Worm (Caenorhabditis elegans): ENCODE data around the gene ttbk-6.

The ttbk-6 gene

DNA sequence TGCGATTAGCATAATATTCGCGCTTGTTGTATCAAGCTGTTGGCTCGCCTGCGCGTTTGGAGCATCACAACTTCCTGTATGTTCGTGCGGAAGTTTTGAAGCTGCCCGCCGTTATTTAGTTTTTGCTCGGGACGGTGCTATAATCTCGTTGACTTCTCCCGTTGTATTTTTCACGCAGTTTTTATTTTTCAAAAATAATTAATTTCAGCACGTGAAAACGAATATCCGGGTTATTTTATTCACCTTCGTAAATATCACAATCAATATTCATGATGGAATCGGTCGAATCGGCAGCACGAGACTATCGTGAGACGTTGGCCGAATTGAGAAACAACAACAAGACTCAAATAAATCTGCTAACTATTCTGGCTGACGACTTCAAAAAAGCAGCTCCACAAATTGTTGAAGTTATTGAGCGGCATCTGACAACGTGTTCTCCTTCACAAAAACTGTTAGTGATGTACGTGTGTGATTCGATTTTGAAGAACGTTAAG is 49.3 kb upstream of the ttbk-6 start (continued):
- peak; percentile 82 for TF ChIP-seq zfp-3 (GFP tag; conservative IDR thresholded peaks at IDR 0.05)
- TF ChIP-seq nhr-102 (tag; optimal IDR thresholded peaks at IDR 0.05), result peak; percentile 53
- TF ChIP-seq ceh-44 (GFP tag; IDR thresholded peaks at IDR 0.05), result no peak
- no peak for TF ChIP-seq nhr-25 (tag; optimal IDR thresholded peaks at IDR 0.05; ENCODE audit: borderline replicate concordance, insufficient read depth)
- peak; percentile 15 for TF ChIP-seq hlh-11 (tag; optimal IDR thresholded peaks at IDR 0.05)
- TF ChIP-seq madf-5 (GFP tag; IDR thresholded peaks at IDR 0.05), result no peak
- TF ChIP-seq nhr-41 (GFP tag; IDR thresholded peaks at IDR 0.05), result no peak
- TF ChIP-seq fkh-10 (GFP tag; optimal IDR thresholded peaks at IDR 0.05), result no peak
- TF ChIP-seq mxl-2 (GFP tag; conservative IDR thresholded peaks at IDR 0.05), result no peak
- TF ChIP-seq mep-1 (tag; optimal IDR thresholded peaks at IDR 0.05), result peak; percentile 53
- TF ChIP-seq pha-4 (GFP tag; IDR thresholded peaks at IDR 0.05), result peak; percentile 72
- no peak for TF ChIP-seq pha-4 (tag; optimal IDR thresholded peaks at IDR 0.05)
- no peak for TF ChIP-seq daf-19 (GFP tag; conservative IDR thresholded peaks at IDR 0.05)

DNA sequence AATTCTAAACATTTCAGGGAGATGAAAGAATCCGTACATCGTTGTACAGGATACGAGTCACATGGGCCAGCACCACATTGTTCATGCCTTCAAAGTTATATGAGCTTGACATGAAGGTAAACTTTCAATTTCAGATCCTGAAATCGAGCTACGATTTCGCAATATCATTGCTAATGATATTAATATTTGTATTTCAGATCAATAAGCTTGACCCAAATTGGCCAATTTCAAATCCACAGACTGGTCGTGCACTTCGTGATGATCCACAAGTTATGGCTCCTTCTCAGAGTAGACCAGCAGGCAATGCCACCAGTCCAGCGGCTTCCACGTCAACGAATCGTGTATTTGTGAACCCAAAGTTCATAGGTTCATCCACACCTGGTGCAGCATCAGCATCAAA is 48.1 kb upstream of the ttbk-6 start:
- TF ChIP-seq unc-62 (GFP tag; optimal IDR thresholded peaks at IDR 0.05 in 1 of 2) (peak in 1 of 2 experiments; percentile 60), unc-62 (tag; optimal IDR thresholded peaks at IDR 0.05) (no peak), mdt-29 (GFP tag; IDR thresholded peaks at IDR 0.05) (no peak), R02D3.7 (tag; optimal IDR thresholded peaks at IDR 0.05) (no peak), zip-11 (GFP tag; IDR thresholded peaks at IDR 0.05) (no peak), aha-1 (tag) (peak; percentile 53), nhr-42 (GFP tag; IDR thresholded peaks at IDR 0.05) (no peak), dmd-6 (GFP tag; IDR thresholded peaks at IDR 0.05) (no peak), snpc-1.2 (GFP tag; IDR thresholded peaks at IDR 0.05) (no peak)

- TF ChIP-seq T26A8.4 (GFP tag; IDR thresholded peaks at IDR 0.05), result peak; percentile 49; the same call in 1 of the 2 replicates
- TF ChIP-seq lin-38 (GFP tag; IDR thresholded peaks at IDR 0.05), result 0 out of 2 replicates have a peak, but pooled peaks have one; percentile 11
- TF ChIP-seq fkh-10 (GFP tag; optimal IDR thresholded peaks at IDR 0.05), result no peak
- TF ChIP-seq daf-8 (GFP tag; IDR thresholded peaks at IDR 0.05), result no peak
- TF ChIP-seq nhr-48 (tag; optimal IDR thresholded peaks at IDR 0.05), result no peak
- TF ChIP-seq nhr-25 (tag; optimal IDR thresholded peaks at IDR 0.05; ENCODE audit: borderline replicate concordance, insufficient read depth), result no peak
- TF ChIP-seq dve-1 (tag; optimal IDR thresholded peaks at IDR 0.05; ENCODE audit: insufficient read depth), result no peak
- no peak for TF ChIP-seq snpc-4 (tag; optimal IDR thresholded peaks at IDR 0.05)
- no peak for TF ChIP-seq fos-1 (tag; optimal IDR thresholded peaks at IDR 0.05)
- no peak for TF ChIP-seq nhr-76 (tag; optimal IDR thresholded peaks at IDR 0.05)
- peak; percentile 78 for TF ChIP-seq aha-1 (tag)
These were observed 47.3 kb upstream of the ttbk-6 start for ce11 chrIII:5027219-5027618.

DNA sequence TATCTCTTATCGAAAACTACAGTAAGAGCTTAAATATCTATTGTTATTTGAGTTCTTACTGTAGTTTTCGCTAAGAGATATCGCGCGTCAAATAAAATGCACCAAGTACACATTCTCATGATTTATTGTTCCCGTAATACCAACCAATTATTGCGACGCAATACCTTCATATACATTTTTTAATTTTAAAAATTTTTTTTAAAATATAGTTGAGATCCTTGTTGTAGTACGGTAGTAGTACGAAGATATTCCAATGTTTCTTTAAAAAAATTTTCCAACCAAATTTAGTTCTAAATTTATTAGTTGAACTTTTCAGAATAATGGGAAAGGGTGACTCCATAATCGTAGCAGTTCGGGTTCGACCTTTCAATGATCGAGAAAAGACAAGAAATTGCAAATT is 43.9 kb upstream of the ttbk-6 start, which contains the start of gene klp-6:
TSS of gene klp-6 (plus strand) at position 301 of the 400 bp plus-strand sequence.
- TF ChIP-seq cey-2 (tag; optimal IDR thresholded peaks at IDR 0.05; ENCODE audit: borderline replicate concordance, insufficient read depth), result no peak
- no peak for TF ChIP-seq ZK337.2 (GFP tag; IDR thresholded peaks at IDR 0.05)
- no peak for TF ChIP-seq lim-7 (GFP tag; IDR thresholded peaks at IDR 0.05)
- no peak for TF ChIP-seq ceh-32 (tag; optimal IDR thresholded peaks at IDR 0.05; ENCODE audit: poor library complexity)
- TF ChIP-seq madf-5 (GFP tag; IDR thresholded peaks at IDR 0.05), result no peak
- no peak for TF ChIP-seq lin-1 (GFP tag; IDR thresholded peaks at IDR 0.05)
- no peak for TF ChIP-seq F26F4.8 (GFP tag; conservative IDR thresholded peaks at IDR 0.05)
- no peak for TF ChIP-seq dmd-9 (GFP tag; IDR thresholded peaks at IDR 0.05)
- no peak for TF ChIP-seq R02D3.7 (tag; optimal IDR thresholded peaks at IDR 0.05)
- TF ChIP-seq T26A8.4 (GFP tag; IDR thresholded peaks at IDR 0.05), result no peak
- TF ChIP-seq mdl-1 (tag; optimal IDR thresholded peaks at IDR 0.05), result no peak
- TF ChIP-seq ceh-62 (tag; optimal IDR thresholded peaks at IDR 0.05), result no peak
- no peak for TF ChIP-seq mxl-2 (GFP tag; conservative IDR thresholded peaks at IDR 0.05)
- TF ChIP-seq daf-12 (tag; optimal IDR thresholded peaks at IDR 0.05), result no peak
- TF ChIP-seq nhr-237 (tag; optimal IDR thresholded peaks at IDR 0.05), result no peak
- TF ChIP-seq spr-1 (tag; optimal IDR thresholded peaks at IDR 0.05), result no peak
